Worm (Caenorhabditis elegans) whole organism, midembryonic: ENCODE data around the gene Y75B7B.2.

Experiments
- flt-1 ChIP-seq: fragments of 200-800 bp; sonication (Bioruptor generic); IDR thresholded peaks from 2 replicates; pipeline ENCODE4 v1.3.6; 2022; ENCODE audit warnings: missing genetic modification characterization, missing compliant biosample characterization
- klf-2 ChIP-seq: fragments of 200-800 bp; sonication (Bioruptor generic); conservative IDR thresholded peaks from 2 replicates; pipeline ENCODE4 v1.3.6; 2022; ENCODE audit warnings: missing genetic modification reagents, missing genetic modification characterization, missing compliant biosample characterization
- ref-1 ChIP-seq: fragments of 200-800 bp; sonication (Bioruptor generic); conservative IDR thresholded peaks from 2 replicates; pipeline ENCODE4 v1.3.6; 2022; ENCODE audit warnings: missing genetic modification reagents, missing genetic modification characterization, missing compliant biosample characterization
- tab-1 ChIP-seq: fragments of 200-800 bp; sonication (Bioruptor generic); IDR thresholded peaks from 2 replicates; pipeline ENCODE4 v1.3.6; 2022; ENCODE audit warnings: missing genetic modification characterization, missing compliant biosample characterization

DNA sequence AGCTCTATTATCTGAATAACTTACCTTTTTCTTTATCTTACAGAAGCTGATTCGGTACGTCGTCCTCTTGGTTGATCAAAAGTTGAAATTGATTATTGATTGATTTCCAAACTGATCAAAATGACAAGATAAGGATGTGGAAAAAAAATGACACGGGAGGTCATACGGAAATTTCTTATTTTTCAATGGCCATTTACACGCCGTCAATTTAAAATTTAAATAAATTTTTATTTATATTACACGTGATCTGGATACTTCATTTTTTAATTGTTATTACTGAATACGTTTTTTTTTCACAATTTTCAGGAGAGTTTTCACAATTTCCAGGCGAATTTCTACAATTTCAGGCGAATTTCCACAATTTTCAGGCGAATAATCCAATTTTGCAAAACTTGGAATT is at the start of gene Y75B7B.2:
- no peak for TF ChIP-seq ref-1 (GFP tag; lab: Robert Waterston, UW)
- no peak for TF ChIP-seq klf-2
- TF ChIP-seq tab-1: no peak
- TF ChIP-seq flt-1 (GFP tag; lab: Robert Waterston, UW): no peak
